Worm (Caenorhabditis elegans) whole organism, L3 larva: ENCODE results near the gene spn-4.

ENCODE experiments used
- ZK546.5 ChIP-seq: sonication (generic microtip); optimal IDR thresholded peaks from 2 replicates; lab custom pipeline; 2017; ENCODE audit warnings: missing biosample characterization, missing genetic modification characterization
- aly-2 ChIP-seq: fragments of 150-350 bp; optimal IDR thresholded peaks from 2 replicates; lab custom pipeline; 2014; ENCODE audit warnings: missing biosample characterization, missing genetic modification characterization
- ama-1 ChIP-seq: fragments of 150-350 bp; optimal IDR thresholded peaks from 2 replicates; lab custom pipeline; 2018
- ceh-16 ChIP-seq: sonication (generic microtip); optimal IDR thresholded peaks from 2 replicates; lab custom pipeline; 2017; ENCODE audit warnings: missing biosample characterization, missing genetic modification characterization
- ceh-28 ChIP-seq: fragments of 150-350 bp; optimal IDR thresholded peaks from 2 replicates; lab custom pipeline; 2014; ENCODE audit warnings: missing biosample characterization, missing genetic modification reagents, missing genetic modification characterization
- ceh-82 ChIP-seq: fragments of 150-350 bp; optimal IDR thresholded peaks from 2 replicates; lab custom pipeline; 2014; ENCODE audit warnings: missing biosample characterization, missing genetic modification characterization
- ceh-9 ChIP-seq: sonication (generic microtip); optimal IDR thresholded peaks from 2 replicates; lab custom pipeline; 2018; ENCODE audit warnings: missing biosample characterization, missing genetic modification characterization
- daf-12 ChIP-seq: fragments of 150-350 bp; optimal IDR thresholded peaks from 2 replicates; lab custom pipeline; 2014; ENCODE audit warnings: missing biosample characterization, missing genetic modification reagents, missing genetic modification characterization
- egl-27 ChIP-seq: sonication (generic microtip); optimal IDR thresholded peaks from 4 replicates; lab custom pipeline; 2017; ENCODE audit warnings: missing biosample characterization, missing genetic modification reagents, missing genetic modification characterization
- egl-5 ChIP-seq: fragments of 150-350 bp; optimal IDR thresholded peaks from 2 replicates; lab custom pipeline; 2017; ENCODE audit warnings: missing biosample characterization, missing genetic modification reagents, missing genetic modification characterization, inconsistent platforms
- elt-1 ChIP-seq: fragments of 150-350 bp; optimal IDR thresholded peaks from 2 replicates; lab custom pipeline; 2014; ENCODE audit warnings: missing biosample characterization, missing genetic modification characterization
- elt-2 ChIP-seq: sonication (generic microtip); optimal IDR thresholded peaks from 2 replicates; lab custom pipeline; 2016; ENCODE audit warnings: missing genetic modification reagents, mild to moderate bottlenecking, missing genetic modification characterization, missing compliant biosample characterization
- elt-3 ChIP-seq, 3 experiments: fragments of 150-350 bp in 1 of 3; sonication (generic microtip) in 2 of 3; optimal IDR thresholded peaks; 2 replicates in 2 of 3; 4 replicates in 1 of 3; lab custom pipeline; 2014 to 2017; ENCODE audit warnings: missing biosample characterization in 3 of 3, missing genetic modification characterization in 3 of 3
- eor-1 ChIP-seq, 2 experiments: fragments of 150-350 bp; optimal IDR thresholded peaks; 2 replicates each; lab custom pipeline; 2014 to 2018; ENCODE audit warnings: missing biosample characterization in 2 of 2, missing genetic modification characterization in 2 of 2
- fkh-10 ChIP-seq: sonication (generic microtip); optimal IDR thresholded peaks from 2 replicates; lab custom pipeline; 2017; ENCODE audit warnings: missing biosample characterization, missing genetic modification reagents, missing genetic modification characterization
- fkh-2 ChIP-seq: fragments of 150-350 bp; optimal IDR thresholded peaks from 2 replicates; lab custom pipeline; 2014; ENCODE audit warnings: missing biosample characterization, missing genetic modification reagents, missing genetic modification characterization
- fos-1 ChIP-seq: fragments of 150-350 bp; optimal IDR thresholded peaks from 2 replicates; lab custom pipeline; 2014; ENCODE audit warnings: missing biosample characterization, missing genetic modification characterization
- hmg-11 ChIP-seq: sonication (generic microtip); optimal IDR thresholded peaks from 2 replicates; lab custom pipeline; 2016; ENCODE audit warnings: missing genetic modification characterization, missing compliant biosample characterization
- jun-1 ChIP-seq: fragments of 150-350 bp; optimal IDR thresholded peaks from 2 replicates; lab custom pipeline; 2014; ENCODE audit warnings: missing biosample characterization, missing genetic modification reagents, missing genetic modification characterization
- lin-15B ChIP-seq: fragments of 150-350 bp; optimal IDR thresholded peaks from 2 replicates; lab custom pipeline; 2014; ENCODE audit warnings: missing biosample characterization, missing genetic modification characterization
- lsy-12 ChIP-seq: sonication (generic microtip); optimal IDR thresholded peaks from 2 replicates; lab custom pipeline; 2016; ENCODE audit warnings: mild to moderate bottlenecking, missing genetic modification characterization, missing compliant biosample characterization
- mdl-1 ChIP-seq: fragments of 150-350 bp; optimal IDR thresholded peaks from 2 replicates; lab custom pipeline; 2014; ENCODE audit warnings: missing biosample characterization, missing genetic modification characterization
- mml-1 ChIP-seq: fragments of 150-350 bp; sonication (generic microtip); optimal IDR thresholded peaks from 3 replicates; lab custom pipeline; 2014; ENCODE audit warnings: missing biosample characterization, missing genetic modification characterization
- nfya-1 ChIP-seq: sonication (generic microtip); optimal IDR thresholded peaks from 2 replicates; lab custom pipeline; 2017; ENCODE audit warnings: missing genetic modification characterization, mild to moderate bottlenecking, missing compliant biosample characterization, antibody characterized with exemption, moderate library complexity; ENCODE audit not compliant: insufficient read depth
- nhr-12 ChIP-seq: fragments of 150-350 bp; optimal IDR thresholded peaks from 2 replicates; lab custom pipeline; 2014; ENCODE audit warnings: missing biosample characterization, missing genetic modification characterization
- nhr-23 ChIP-seq: fragments of 150-350 bp; optimal IDR thresholded peaks from 2 replicates; lab custom pipeline; 2014; ENCODE audit warnings: missing biosample characterization, missing genetic modification reagents, missing genetic modification characterization
- nhr-237 ChIP-seq: fragments of 150-350 bp; optimal IDR thresholded peaks from 2 replicates; lab custom pipeline; 2014; ENCODE audit warnings: missing biosample characterization, missing genetic modification characterization
- nhr-28 ChIP-seq: fragments of 150-350 bp; optimal IDR thresholded peaks from 2 replicates; lab custom pipeline; 2014; ENCODE audit warnings: missing biosample characterization, missing genetic modification characterization
- nhr-43 ChIP-seq: sonication (generic microtip); optimal IDR thresholded peaks from 2 replicates; lab custom pipeline; 2016; ENCODE audit warnings: mild to moderate bottlenecking, missing genetic modification characterization, missing compliant biosample characterization; ENCODE audit not compliant: poor library complexity, severe bottlenecking
- nhr-77 ChIP-seq: fragments of 150-350 bp; optimal IDR thresholded peaks from 2 replicates; lab custom pipeline; 2014; ENCODE audit warnings: missing biosample characterization, missing genetic modification characterization
- pha-4 ChIP-seq: fragments of 150-350 bp; optimal IDR thresholded peaks from 2 replicates; lab custom pipeline; 2014; ENCODE audit warnings: missing biosample characterization, missing genetic modification reagents, missing genetic modification characterization
- pqm-1 ChIP-seq: fragments of 150-350 bp; optimal IDR thresholded peaks from 2 replicates; lab custom pipeline; 2017; ENCODE audit warnings: missing biosample characterization, missing genetic modification characterization, inconsistent platforms
- skn-1 ChIP-seq: fragments of 150-350 bp; optimal IDR thresholded peaks from 2 replicates; lab custom pipeline; 2014; ENCODE audit warnings: missing biosample characterization, missing genetic modification characterization
- snpc-4 ChIP-seq: fragments of 150-350 bp; optimal IDR thresholded peaks from 2 replicates; lab custom pipeline; 2014; ENCODE audit warnings: missing biosample characterization, missing genetic modification characterization
- tbx-2 ChIP-seq: sonication (generic microtip); optimal IDR thresholded peaks from 2 replicates; lab custom pipeline; 2016; ENCODE audit warnings: mild to moderate bottlenecking, missing genetic modification characterization, missing compliant biosample characterization
- unc-62 ChIP-seq: fragments of 150-350 bp; sonication (generic microtip); optimal IDR thresholded peaks from 4 replicates; lab custom pipeline; 2014; ENCODE audit warnings: missing biosample characterization, missing genetic modification reagents, missing genetic modification characterization
- zag-1 ChIP-seq: fragments of 150-350 bp; optimal IDR thresholded peaks from 2 replicates; lab custom pipeline; 2014; ENCODE audit warnings: missing biosample characterization, missing genetic modification characterization
- ztf-11 ChIP-seq: fragments of 150-350 bp; optimal IDR thresholded peaks from 2 replicates; lab custom pipeline; 2014; ENCODE audit warnings: missing biosample characterization, missing genetic modification characterization
- ztf-4 ChIP-seq: fragments of 150-350 bp; optimal IDR thresholded peaks from 2 replicates; lab custom pipeline; 2014; ENCODE audit warnings: missing biosample characterization, missing genetic modification characterization

spn-4 gene

DNA sequence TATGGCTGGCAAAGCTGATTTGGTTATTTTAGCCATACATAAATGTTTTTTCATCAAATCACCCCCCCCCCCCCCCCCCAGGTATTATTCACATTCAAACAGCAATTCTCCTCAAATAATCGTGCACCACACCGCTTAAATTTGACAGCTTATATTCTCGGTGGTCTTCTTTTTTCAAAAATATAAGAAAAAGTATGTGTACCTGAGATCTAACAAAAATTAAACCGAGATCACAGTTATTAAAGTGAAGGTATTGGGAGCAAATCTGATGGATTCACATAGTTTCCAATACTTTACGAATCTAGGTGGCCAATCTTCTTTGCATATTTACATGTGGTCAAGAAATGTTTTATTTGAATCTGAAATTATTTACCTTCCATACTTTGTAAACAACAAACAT, 4.5 kb downstream of the spn-4 start, which contains the start of gene ZC404.15:
ZC404.15 (plus strand) TSS at position 301 of the 400 bp plus-strand sequence.
- TF ChIP-seq mml-1 (no peak), mdl-1 (no peak), nhr-237 (no peak), ceh-82 (tag; lab: Kevin White, UChicago) (no peak), hmg-11 (no peak), zag-1 (tag; lab: Kevin White, UChicago) (no peak), nhr-28 (tag; lab: Kevin White, UChicago) (no peak), ceh-28 (tag; lab: Kevin White, UChicago) (no peak), ZK546.5 (tag; lab: Kevin White, UChicago) (no peak), eor-1 (tag; optimal IDR thresholded peaks at IDR 0.05; lab: Kevin White, UChicago) (no peak), ceh-9 (tag; lab: Kevin White, UChicago) (no peak), ztf-11 (no peak)

DNA sequence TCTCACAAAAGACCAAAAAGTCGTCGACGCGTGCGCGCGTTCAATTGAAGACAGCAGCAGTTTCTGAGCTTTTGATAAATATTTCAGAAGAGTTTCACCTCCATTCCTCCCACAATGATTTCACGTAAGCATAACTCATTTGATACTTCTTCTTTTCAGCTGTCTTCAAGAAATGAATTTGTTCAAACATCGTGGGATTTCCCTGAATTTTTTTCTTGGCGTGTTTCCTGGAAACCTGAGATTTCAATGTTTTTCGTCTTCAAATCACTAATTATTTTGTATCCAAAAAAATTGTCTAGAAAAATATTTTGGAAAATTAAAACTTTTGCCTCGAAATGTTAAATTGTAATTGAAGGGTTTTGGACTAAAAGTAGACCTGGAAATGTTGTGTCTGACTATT, 6.2 kb downstream of the spn-4 start:
- no peak for TF ChIP-seq nhr-77
- no peak for TF ChIP-seq pha-4 (tag; lab: Kevin White, UChicago)
- TF ChIP-seq eor-1 (tag; optimal IDR thresholded peaks at IDR 0.05; lab: Kevin White, UChicago) = no peak
- TF ChIP-seq ztf-4 (tag; lab: Kevin White, UChicago) = no peak

DNA sequence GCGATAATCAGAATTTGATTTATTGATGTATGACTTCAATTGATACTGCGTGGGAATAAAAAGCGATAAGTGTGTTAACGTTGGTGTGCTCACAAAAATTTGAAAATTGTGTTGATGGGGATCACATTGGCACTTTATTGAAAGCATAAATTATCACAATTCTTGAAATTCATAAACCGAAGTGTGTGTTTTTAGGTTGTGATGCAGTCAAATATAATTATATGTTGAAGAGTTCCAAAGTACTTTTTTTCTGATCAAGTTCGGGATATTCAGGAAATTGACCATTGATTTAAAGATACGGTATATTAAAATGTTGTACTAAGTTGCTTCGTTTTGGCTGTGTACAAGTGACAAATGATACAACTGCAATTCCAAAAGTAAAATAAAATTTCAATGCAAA, 9.0 kb downstream of the spn-4 start, which contains the start of gene srh-28:
srh-28 (minus strand) TSS at position 101 of the 400 bp plus-strand sequence.
- TF ChIP-seq daf-12 (tag; lab: Kevin White, UChicago) = no peak
- TF ChIP-seq tbx-2 (tag; lab: Kevin White, UChicago) = no peak
- TF ChIP-seq jun-1 = no peak
- TF ChIP-seq eor-1 (tag; optimal IDR thresholded peaks at IDR 0.05; lab: Kevin White, UChicago) = no peak
- no peak for TF ChIP-seq snpc-4 (tag; lab: Kevin White, UChicago)
- TF ChIP-seq egl-5 (tag; lab: Kevin White, UChicago) = no peak
- no peak for TF ChIP-seq fkh-10 (GFP tag; lab: Kevin White, UChicago)
- TF ChIP-seq fkh-2 (tag; lab: Kevin White, UChicago) = no peak
- TF ChIP-seq ama-1 = no peak
- TF ChIP-seq nhr-28 (tag; lab: Kevin White, UChicago) = no peak
- TF ChIP-seq nhr-77 = no peak
- no peak for TF ChIP-seq elt-3 (tag; optimal IDR thresholded peaks at IDR 0.05; lab: Kevin White, UChicago)
- TF ChIP-seq mml-1 = no peak
- no peak for TF ChIP-seq hmg-11
- TF ChIP-seq, all 47 proteins: peak for 0

DNA sequence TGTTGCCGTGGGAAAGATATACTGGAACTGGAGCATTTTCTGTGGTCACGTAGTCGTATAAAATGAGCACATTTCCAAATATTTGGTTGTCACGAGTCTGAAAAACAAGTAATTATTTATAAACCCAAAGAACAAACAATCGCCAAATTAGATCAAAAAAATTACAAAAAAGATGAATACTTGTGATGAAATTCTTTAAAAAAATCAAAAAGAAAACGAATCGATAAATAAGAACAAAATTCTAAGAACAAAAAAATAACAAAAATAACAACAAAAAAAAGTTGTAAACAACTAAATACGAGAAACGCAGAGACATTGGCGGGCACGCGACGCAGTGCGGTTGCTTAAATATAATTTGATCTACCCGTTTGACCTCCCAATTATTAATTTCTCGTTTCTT, 11.0 kb downstream of the spn-4 start, which contains the start of gene ZC404.16:
ZC404.16 (minus strand) TSS at position 101 of the 400 bp plus-strand sequence.
- TF ChIP-seq nhr-23 (tag; lab: Kevin White, UChicago) (no peak), skn-1 (tag; lab: Kevin White, UChicago) (no peak), elt-2 (no peak)

ce11 chrV:6771645-6772044, 13.1 kb downstream of the spn-4 start, which contains the start of gene srh-30:
Gene srh-30 (minus strand): TSS chrV:6771745.
- no peak for TF ChIP-seq pqm-1
- no peak for TF ChIP-seq mdl-1
- TF ChIP-seq ztf-11 = no peak
- TF ChIP-seq fkh-2 (tag; lab: Kevin White, UChicago) = no peak
- no peak for TF ChIP-seq nfya-1 (tag; lab: Kevin White, UChicago)
- no peak for TF ChIP-seq fos-1 (tag; lab: Kevin White, UChicago)
- TF ChIP-seq nhr-43 (tag; lab: Kevin White, UChicago) = no peak
- TF ChIP-seq pha-4 (tag; lab: Kevin White, UChicago) = no peak

DNA sequence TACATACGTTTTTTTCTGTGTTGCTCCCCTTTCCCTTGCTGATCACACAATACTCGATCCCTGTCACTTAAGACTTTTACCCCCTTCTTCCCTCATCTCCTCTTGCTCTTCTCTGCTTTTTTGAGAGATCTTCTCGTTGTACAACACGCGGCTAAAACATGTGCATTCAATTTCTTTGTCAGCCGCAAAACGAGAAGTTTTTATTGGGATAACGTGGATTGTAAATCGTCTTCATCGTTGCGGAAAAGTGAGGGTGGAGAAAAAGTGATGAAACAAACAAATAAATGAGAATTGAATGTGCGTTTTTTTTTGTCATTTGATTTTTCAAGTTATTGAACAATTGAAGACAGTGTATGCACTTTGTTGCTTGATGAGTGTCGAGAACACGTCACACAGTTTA, 15.3 kb downstream of the spn-4 start:
- no peak for TF ChIP-seq egl-27 (tag; lab: Kevin White, UChicago)
- no peak for TF ChIP-seq aly-2 (tag; lab: Kevin White, UChicago)
- no peak for TF ChIP-seq elt-1 (tag; lab: Kevin White, UChicago)
- no peak for TF ChIP-seq ceh-16 (tag; lab: Kevin White, UChicago)
- no peak for TF ChIP-seq egl-5 (tag; lab: Kevin White, UChicago)
- TF ChIP-seq nhr-43 (tag; lab: Kevin White, UChicago) = no peak
- no peak for TF ChIP-seq ama-1
- no peak for TF ChIP-seq fkh-10 (GFP tag; lab: Kevin White, UChicago)
- no peak for TF ChIP-seq pqm-1
- no peak for TF ChIP-seq nhr-23 (tag; lab: Kevin White, UChicago)
- TF ChIP-seq tbx-2 (tag; lab: Kevin White, UChicago) = no peak
- TF ChIP-seq lin-15B = no peak
- TF ChIP-seq mdl-1 = no peak
- TF ChIP-seq ztf-11 = no peak
- TF ChIP-seq nhr-12 = no peak
- TF ChIP-seq unc-62 = no peak
- no peak for TF ChIP-seq pha-4 (tag; lab: Kevin White, UChicago)
- no peak for TF ChIP-seq lsy-12 (tag; lab: Kevin White, UChicago)
- TF ChIP-seq nhr-28 (tag; lab: Kevin White, UChicago) = no peak
- TF ChIP-seq nfya-1 (tag; lab: Kevin White, UChicago) = no peak
